Fruit fly (Drosophila melanogaster) whole organism, adult: Measurements from ENCODE around the gene RanGAP.

Experiments
- CG11617 ChIP-seq: fragments of 200-800 bp; sonication (Bioruptor generic); optimal IDR thresholded peaks from 2 replicates; lab custom pipeline; 2017; ENCODE audit warnings: mild to moderate bottlenecking, missing biosample characterization, missing genetic modification reagents, missing genetic modification characterization
- CG12768 ChIP-seq: fragments of 200-800 bp; sonication (Bioruptor generic); optimal IDR thresholded peaks from 2 replicates; lab custom pipeline; 2017; ENCODE audit warnings: missing biosample characterization, missing genetic modification characterization, mild to moderate bottlenecking, moderate library complexity, missing genetic modification reagents
- CG14711 ChIP-seq: fragments of 200-800 bp; sonication (Bioruptor generic); optimal IDR thresholded peaks from 2 replicates; lab custom pipeline; 2018; ENCODE audit warnings: missing biosample characterization, mild to moderate bottlenecking, missing genetic modification characterization, moderate library complexity
- CG1620 ChIP-seq: fragments of 200-800 bp; sonication (Bioruptor generic); optimal IDR thresholded peaks from 2 replicates; lab custom pipeline; 2016; ENCODE audit warnings: missing biosample characterization, missing genetic modification characterization
- CG33017 ChIP-seq: fragments of 200-800 bp; sonication (Bioruptor generic); optimal IDR thresholded peaks from 2 replicates; lab custom pipeline; 2018; ENCODE audit warnings: missing biosample characterization, mild to moderate bottlenecking, missing genetic modification characterization, moderate library complexity
- CG5204 ChIP-seq: fragments of 200-800 bp; sonication (Bioruptor generic); optimal IDR thresholded peaks from 2 replicates; lab custom pipeline; 2016; ENCODE audit warnings: missing biosample characterization, missing genetic modification characterization
- CG7045 ChIP-seq: fragments of 200-800 bp; sonication (Bioruptor generic); optimal IDR thresholded peaks from 2 replicates; lab custom pipeline; 2017; ENCODE audit warnings: missing biosample characterization, mild to moderate bottlenecking, missing genetic modification characterization
- CG7101 ChIP-seq: fragments of 200-800 bp; sonication (Bioruptor generic); optimal IDR thresholded peaks from 2 replicates; lab custom pipeline; 2018; ENCODE audit warnings: missing biosample characterization, mild to moderate bottlenecking, missing genetic modification characterization, moderate library complexity
- Clk ChIP-seq: fragments of 200-800 bp; sonication (Bioruptor generic); optimal IDR thresholded peaks from 2 replicates; lab custom pipeline; 2017; ENCODE audit warnings: missing biosample characterization, missing genetic modification characterization
- Crg-1 ChIP-seq: fragments of 200-800 bp; sonication (Bioruptor generic); optimal IDR thresholded peaks from 2 replicates; lab custom pipeline; 2016; ENCODE audit warnings: missing biosample characterization, missing genetic modification characterization
- Hr96 ChIP-seq: fragments of 200-800 bp; sonication (Bioruptor generic); optimal IDR thresholded peaks from 2 replicates; lab custom pipeline; 2016; ENCODE audit warnings: missing biosample characterization, missing genetic modification characterization
- Mnt ChIP-seq: fragments of 200-800 bp; sonication (Bioruptor generic); optimal IDR thresholded peaks from 2 replicates; lab custom pipeline; 2016; ENCODE audit warnings: missing biosample characterization, mild to moderate bottlenecking, missing genetic modification characterization
- bab1 ChIP-seq: fragments of 200-800 bp; sonication (Bioruptor generic); optimal IDR thresholded peaks from 3 replicates; lab custom pipeline; 2019; ENCODE audit warnings: missing biosample characterization, mild to moderate bottlenecking, missing genetic modification characterization, moderate library complexity
- cic ChIP-seq: fragments of 200-800 bp; sonication (Bioruptor generic); optimal IDR thresholded peaks from 2 replicates; lab custom pipeline; 2017; ENCODE audit warnings: missing biosample characterization, mild to moderate bottlenecking, missing genetic modification characterization, moderate library complexity
- cnc ChIP-seq, 2 experiments: fragments of >200 bp; optimal IDR thresholded peaks; 2 replicates each; lab custom pipeline; 2017
- kay ChIP-seq: fragments of 200-800 bp; sonication (Bioruptor generic); peaks from one replicate; lab custom pipeline; 2016; ENCODE audit warnings: missing biosample characterization, missing genetic modification characterization, borderline replicate concordance
- ovo ChIP-seq: fragments of 200-800 bp; sonication (Bioruptor generic); optimal IDR thresholded peaks from 2 replicates; lab custom pipeline; 2016; ENCODE audit warnings: missing biosample characterization, missing genetic modification characterization
- pad ChIP-seq: fragments of 200-800 bp; sonication (Bioruptor generic); optimal IDR thresholded peaks from 3 replicates; lab custom pipeline; 2017; ENCODE audit warnings: missing biosample characterization, missing genetic modification characterization, mild to moderate bottlenecking, moderate library complexity, missing genetic modification reagents
- tj ChIP-seq: fragments of 200-800 bp; sonication (Bioruptor generic); optimal IDR thresholded peaks from 3 replicates; lab custom pipeline; 2017; ENCODE audit warnings: missing biosample characterization, mild to moderate bottlenecking, missing genetic modification characterization, moderate library complexity
- toe ChIP-seq: fragments of 200-800 bp; sonication (Bioruptor generic); optimal IDR thresholded peaks from 2 replicates; lab custom pipeline; 2016; ENCODE audit warnings: missing biosample characterization, missing genetic modification characterization

Gene RanGAP

DNA sequence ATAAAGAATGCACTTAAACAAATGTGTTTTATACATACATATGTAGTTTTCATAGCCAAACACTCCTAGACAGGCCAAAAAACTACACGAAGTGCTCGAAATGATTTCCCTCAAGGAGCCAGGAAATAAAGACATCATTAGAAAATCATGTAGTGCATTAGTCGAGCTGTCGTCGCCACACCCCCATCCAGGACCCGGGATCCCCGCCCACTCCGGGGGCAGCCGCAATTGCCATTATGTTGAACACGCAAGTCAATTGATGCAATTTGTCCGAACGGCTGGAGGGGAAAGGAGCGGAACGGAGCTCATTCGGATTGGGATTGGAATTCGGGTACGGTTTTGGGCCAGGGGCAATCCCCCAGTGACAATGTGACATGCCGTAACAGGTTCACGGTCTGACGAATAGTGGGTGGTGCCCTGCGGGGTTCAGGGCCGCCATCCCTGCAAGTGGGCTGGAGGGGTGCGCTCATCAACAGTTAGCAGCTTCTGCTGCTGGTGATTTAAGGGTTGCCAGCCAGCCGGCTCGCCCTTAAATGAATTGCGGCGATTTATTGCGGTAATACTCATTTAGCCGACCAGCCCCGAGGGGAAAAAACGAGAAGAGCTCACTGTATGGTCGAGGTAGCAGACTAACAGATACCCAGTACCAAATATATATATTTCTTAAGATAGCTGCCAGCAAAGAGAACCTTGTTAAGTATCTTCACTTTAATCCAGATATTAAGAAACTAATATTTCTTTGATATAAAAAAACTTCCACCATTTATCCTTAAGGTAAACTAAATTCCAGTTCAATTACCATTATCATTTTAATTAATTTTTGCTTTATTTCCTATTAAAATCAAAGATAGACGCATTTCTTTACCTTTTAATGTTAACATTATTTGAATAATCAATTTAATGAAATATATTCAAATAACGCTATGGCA, 38.9 kb downstream of the RanGAP start:
- TF ChIP-seq CG12768 (GFP tag; lab: Kevin White, UChicago) = no peak
- no peak for TF ChIP-seq bab1
- no peak for TF ChIP-seq CG1620 (GFP tag; lab: Kevin White, UChicago)
- no peak for TF ChIP-seq ovo (GFP tag; lab: Kevin White, UChicago)
- no peak for TF ChIP-seq kay (GFP tag; lab: Kevin White, UChicago)
- no peak for TF ChIP-seq CG11617 (GFP tag; lab: Kevin White, UChicago)

- TF ChIP-seq Clk = no peak
- TF ChIP-seq bab1 = no peak
- TF ChIP-seq CG1620 (GFP tag; lab: Kevin White, UChicago) = no peak
- TF ChIP-seq kay (GFP tag; lab: Kevin White, UChicago) = no peak
- no peak for TF ChIP-seq cic (GFP tag; lab: Kevin White, UChicago)
- TF ChIP-seq CG11617 (GFP tag; lab: Kevin White, UChicago) = no peak
- no peak for TF ChIP-seq CG33017 (tag; lab: Kevin White, UChicago)
- no peak for TF ChIP-seq Crg-1 (GFP tag; lab: Kevin White, UChicago)
- no peak for TF ChIP-seq tj (GFP tag; lab: Kevin White, UChicago)
- no peak for TF ChIP-seq pad (GFP tag; lab: Kevin White, UChicago)
- TF ChIP-seq Mnt (GFP tag; lab: Kevin White, UChicago) = no peak
- no peak for TF ChIP-seq Hr96 (GFP tag; lab: Kevin White, UChicago)
- no peak for TF ChIP-seq ovo (GFP tag; lab: Kevin White, UChicago)
- TF ChIP-seq CG7101 = no peak
Observed at dm6 chr2L:19484539-19484938, 42.8 kb downstream of the RanGAP start, which contains the start of the genes CG10195 and CG13084. CG10195 (minus strand) TSS chr2L:19484705. CG13084 (plus strand) TSS chr2L:19484930.

DNA sequence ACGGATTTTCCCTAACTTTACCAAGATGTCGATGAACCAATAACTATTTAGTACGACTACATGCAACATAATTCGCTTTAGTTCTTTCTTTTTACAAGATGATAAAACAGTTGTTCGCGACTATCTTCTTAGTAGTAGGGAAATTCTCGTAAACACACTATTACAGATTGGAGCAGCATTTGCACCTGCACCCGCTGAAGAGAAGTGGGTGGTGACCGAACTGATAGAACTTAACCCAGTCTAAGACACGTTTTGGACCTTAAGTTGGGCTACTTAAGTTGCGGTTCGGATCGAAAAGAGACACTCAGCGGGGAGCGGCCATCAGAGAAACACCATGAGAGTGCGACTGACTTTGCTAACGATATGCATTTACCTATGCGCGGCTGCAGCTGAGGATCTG, 45.4 kb downstream of the RanGAP start, which contains the start of gene CG13083:
Gene CG13083, plus strand, starts transcription at position 301 of the 400 bp plus-strand sequence.
- no peak for TF ChIP-seq CG7101
- TF ChIP-seq Crg-1 (GFP tag; lab: Kevin White, UChicago) = no peak
- no peak for TF ChIP-seq cic (GFP tag; lab: Kevin White, UChicago)
- TF ChIP-seq CG5204 (GFP tag; lab: Kevin White, UChicago) = no peak
- TF ChIP-seq pad (GFP tag; lab: Kevin White, UChicago) = no peak
- no peak for TF ChIP-seq ovo (GFP tag; lab: Kevin White, UChicago)
- no peak for TF ChIP-seq CG12768 (GFP tag; lab: Kevin White, UChicago)
- no peak for TF ChIP-seq Clk
- TF ChIP-seq CG1620 (GFP tag; lab: Kevin White, UChicago) = no peak
- TF ChIP-seq CG11617 (GFP tag; lab: Kevin White, UChicago) = no peak
- no peak for TF ChIP-seq cnc (optimal IDR thresholded peaks at IDR 0.05; lab: Kevin White, UChicago)
- TF ChIP-seq tj (GFP tag; lab: Kevin White, UChicago) = no peak

dm6 chr2L:19489997-19490461, 48.3 kb downstream of the RanGAP start, which contains the start of the genes CG10194 and CG18094:
CG10194 (minus strand) TSS chr2L:19490104.
CG18094 (plus strand) TSS chr2L:19490262.
- TF ChIP-seq pad (GFP tag; lab: Kevin White, UChicago) (no peak), toe (GFP tag; lab: Kevin White, UChicago) (no peak), CG11617 (GFP tag; lab: Kevin White, UChicago) (peak; percentile 60), cic (GFP tag; lab: Kevin White, UChicago) (peak; percentile 18), CG14711 (tag; lab: Kevin White, UChicago) (peak; percentile 69), CG12768 (GFP tag; lab: Kevin White, UChicago) (peak; percentile 69), tj (GFP tag; lab: Kevin White, UChicago) (peak; percentile 51), bab1 (peak; percentile 88), CG7045 (GFP tag; lab: Kevin White, UChicago) (no peak), CG33017 (tag; lab: Kevin White, UChicago) (peak; percentile 84), ovo (GFP tag; lab: Kevin White, UChicago) (no peak), Hr96 (GFP tag; lab: Kevin White, UChicago) (no peak), Mnt (GFP tag; lab: Kevin White, UChicago) (peak; percentile 36), CG7101 (peak; percentile 68)

dm6 chr2L:19492934-19493686, 51.4 kb downstream of the RanGAP start, which contains the start of the genes swm and Ctu2:
swm (plus strand) TSS chr2L:19493251.
Ctu2 (minus strand) TSS chr2L:19493253.
- TF ChIP-seq pad (GFP tag; lab: Kevin White, UChicago) = peak; percentile 38
- no peak for TF ChIP-seq kay (GFP tag; lab: Kevin White, UChicago)
- peak; percentile 27 for TF ChIP-seq CG1620 (GFP tag; lab: Kevin White, UChicago)
- TF ChIP-seq cic (GFP tag; lab: Kevin White, UChicago) = no peak
- TF ChIP-seq ovo (GFP tag; lab: Kevin White, UChicago) = peak; percentile 67
- peak; percentile 11 for TF ChIP-seq Hr96 (GFP tag; lab: Kevin White, UChicago)
- peak; percentile 60 for TF ChIP-seq CG7045 (GFP tag; lab: Kevin White, UChicago)
- TF ChIP-seq toe (GFP tag; lab: Kevin White, UChicago) = no peak
- no peak for TF ChIP-seq cnc (optimal IDR thresholded peaks at IDR 0.05; lab: Kevin White, UChicago)
- TF ChIP-seq CG33017 (tag; lab: Kevin White, UChicago) = peak; percentile 59
- TF ChIP-seq CG14711 (tag; lab: Kevin White, UChicago) = peak; percentile 81
- TF ChIP-seq Crg-1 (GFP tag; lab: Kevin White, UChicago) = peak; percentile 46
- peak; percentile 73 for TF ChIP-seq CG11617 (GFP tag; lab: Kevin White, UChicago)
- peak; percentile 78 for TF ChIP-seq bab1
- TF ChIP-seq CG5204 (GFP tag; lab: Kevin White, UChicago) = no peak
- peak; percentile 36 for TF ChIP-seq Clk
- TF ChIP-seq tj (GFP tag; lab: Kevin White, UChicago) = peak; percentile 70
- TF ChIP-seq CG12768 (GFP tag; lab: Kevin White, UChicago) = peak; percentile 74
- peak; percentile 37 for TF ChIP-seq Mnt (GFP tag; lab: Kevin White, UChicago)
- TF ChIP-seq CG7101 = peak; percentile 85
